Worm (Caenorhabditis elegans) whole organism, mixed stage, embryonic: Measurements from ENCODE around the gene F01G10.9.

Experiments
- M03D4.4 ChIP-seq: sonication (generic microtip); optimal IDR thresholded peaks from 2 replicates; lab custom pipeline; 2017; ENCODE audit warnings: mild to moderate bottlenecking, missing genetic modification characterization, missing compliant biosample characterization
- bed-3 ChIP-seq: fragments of 200-800 bp; sonication (Bioruptor generic); optimal IDR thresholded peaks from 3 replicates; lab custom pipeline; 2018; ENCODE audit warnings: mild to moderate bottlenecking, missing genetic modification characterization, moderate library complexity, missing compliant biosample characterization
- blmp-1 ChIP-seq: fragments of 150-350 bp; optimal IDR thresholded peaks from 2 replicates; lab custom pipeline; 2014; ENCODE audit warnings: missing biosample characterization, missing genetic modification characterization
- ceh-43 ChIP-seq: fragments of 200-800 bp; sonication (Bioruptor generic); optimal IDR thresholded peaks from 2 replicates; lab custom pipeline; 2018; ENCODE audit warnings: mild to moderate bottlenecking, missing genetic modification characterization, moderate library complexity, missing compliant biosample characterization
- ces-1 ChIP-seq: fragments of 150-350 bp; optimal IDR thresholded peaks from 2 replicates; lab custom pipeline; 2014; ENCODE audit warnings: missing biosample characterization, missing genetic modification reagents, missing genetic modification characterization
- cnd-1 ChIP-seq: fragments of 200-800 bp; sonication (Bioruptor generic); optimal IDR thresholded peaks from 2 replicates; lab custom pipeline; 2018; ENCODE audit warnings: mild to moderate bottlenecking, missing genetic modification characterization, missing compliant biosample characterization
- drap-1 ChIP-seq: fragments of 200-800 bp; sonication (Bioruptor generic); optimal IDR thresholded peaks from 3 replicates; lab custom pipeline; 2018; ENCODE audit warnings: mild to moderate bottlenecking, missing genetic modification characterization, missing compliant biosample characterization
- elt-1 ChIP-seq: sonication (generic microtip); optimal IDR thresholded peaks from 2 replicates; lab custom pipeline; 2017; ENCODE audit warnings: missing genetic modification characterization, mild to moderate bottlenecking, missing compliant biosample characterization, antibody characterized with exemption, moderate library complexity, borderline replicate concordance; ENCODE audit not compliant: insufficient read depth
- elt-3 ChIP-seq: fragments of 150-350 bp; optimal IDR thresholded peaks from 2 replicates; lab custom pipeline; 2014; ENCODE audit warnings: missing biosample characterization, missing genetic modification characterization
- hlh-1 ChIP-seq: fragments of 150-350 bp; optimal IDR thresholded peaks from 2 replicates; lab custom pipeline; 2014; ENCODE audit warnings: missing biosample characterization, missing genetic modification reagents, missing genetic modification characterization
- lin-13 ChIP-seq: fragments of 150-350 bp; optimal IDR thresholded peaks from 2 replicates; lab custom pipeline; 2014; ENCODE audit warnings: missing biosample characterization, missing genetic modification characterization
- lin-32 ChIP-seq: fragments of 200-800 bp; sonication (Bioruptor generic); optimal IDR thresholded peaks from 2 replicates; lab custom pipeline; 2018; ENCODE audit warnings: mild to moderate bottlenecking, missing genetic modification characterization, missing compliant biosample characterization
- mls-2 ChIP-seq: sonication (generic microtip); optimal IDR thresholded peaks from 2 replicates; lab custom pipeline; 2016; ENCODE audit warnings: mild to moderate bottlenecking, missing genetic modification characterization, moderate library complexity, missing compliant biosample characterization
- nhr-12 ChIP-seq: fragments of 150-350 bp; optimal IDR thresholded peaks from 2 replicates; lab custom pipeline; 2014; ENCODE audit warnings: missing biosample characterization, missing genetic modification characterization
- nhr-2 ChIP-seq: fragments of 150-350 bp; optimal IDR thresholded peaks from 2 replicates; lab custom pipeline; 2014; ENCODE audit warnings: missing biosample characterization, missing genetic modification characterization
- nhr-237 ChIP-seq: fragments of 150-350 bp; optimal IDR thresholded peaks from 2 replicates; lab custom pipeline; 2014; ENCODE audit warnings: missing biosample characterization, missing genetic modification characterization
- nhr-76 ChIP-seq: sonication (generic microtip); optimal IDR thresholded peaks from 2 replicates; lab custom pipeline; 2017; ENCODE audit warnings: missing biosample characterization, missing genetic modification characterization
- pha-4 ChIP-seq: fragments of 150-350 bp; optimal IDR thresholded peaks from 2 replicates; lab custom pipeline; 2018; ENCODE audit warnings: missing biosample characterization, missing genetic modification reagents, missing genetic modification characterization
- sem-2 ChIP-seq: fragments of 200-800 bp; sonication (Bioruptor generic); optimal IDR thresholded peaks from 2 replicates; lab custom pipeline; 2018; ENCODE audit warnings: mild to moderate bottlenecking, missing genetic modification characterization, missing compliant biosample characterization
- snpc-4 ChIP-seq: fragments of 150-350 bp; optimal IDR thresholded peaks from 2 replicates; lab custom pipeline; 2014; ENCODE audit warnings: missing biosample characterization, missing genetic modification characterization
- sptf-1 ChIP-seq: sonication (generic microtip); optimal IDR thresholded peaks from 2 replicates; lab custom pipeline; 2017; ENCODE audit warnings: mild to moderate bottlenecking, missing genetic modification characterization, moderate library complexity, missing compliant biosample characterization
- tbx-8 ChIP-seq: fragments of 200-800 bp; sonication (Bioruptor generic); optimal IDR thresholded peaks from 2 replicates; lab custom pipeline; 2018; ENCODE audit warnings: mild to moderate bottlenecking, missing genetic modification characterization, moderate library complexity, missing compliant biosample characterization
- unc-39 ChIP-seq: fragments of 150-350 bp; optimal IDR thresholded peaks from 2 replicates; lab custom pipeline; 2014; ENCODE audit warnings: missing biosample characterization, missing genetic modification characterization
- unc-62 ChIP-seq: fragments of 150-350 bp; optimal IDR thresholded peaks from 2 replicates; lab custom pipeline; 2014; ENCODE audit warnings: missing biosample characterization, missing genetic modification reagents, missing genetic modification characterization
- zip-8 ChIP-seq: fragments of 150-350 bp; optimal IDR thresholded peaks from 2 replicates; lab custom pipeline; 2014; ENCODE audit warnings: missing biosample characterization, missing genetic modification characterization
- ztf-11 ChIP-seq: fragments of 150-350 bp; optimal IDR thresholded peaks from 2 replicates; lab custom pipeline; 2014; ENCODE audit warnings: missing biosample characterization, missing genetic modification characterization

F01G10.9 gene

DNA sequence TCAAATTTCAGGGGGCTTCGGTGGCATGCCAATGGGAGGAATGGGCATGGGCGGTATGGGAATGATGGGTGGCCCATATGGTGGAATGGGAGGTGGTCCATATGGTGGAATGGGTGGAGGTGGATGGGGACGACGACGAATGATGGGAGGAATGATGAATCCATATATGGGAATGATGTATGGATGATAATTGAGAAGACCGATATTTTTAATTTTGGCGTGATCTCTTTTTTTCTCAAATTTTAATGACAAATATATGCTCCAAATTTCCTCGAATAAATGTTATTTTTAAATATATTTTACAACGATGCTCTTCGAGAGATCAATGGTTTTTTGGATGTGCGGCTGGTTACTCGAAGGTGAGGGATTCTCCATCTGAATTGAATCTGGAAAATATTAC, 18.3 kb upstream of the F01G10.9 start, which contains the start of gene Y43C5A.4:
TSS of gene Y43C5A.4 (plus strand) at position 301 of the 400 bp plus-strand sequence.
- no peak for TF ChIP-seq pha-4 (tag; lab: Kevin White, UChicago)
- TF ChIP-seq mls-2 (tag; lab: Kevin White, UChicago): no peak
- TF ChIP-seq M03D4.4 (tag; lab: Kevin White, UChicago): no peak
- TF ChIP-seq sptf-1 (tag; lab: Kevin White, UChicago): no peak
- TF ChIP-seq nhr-2 (tag; lab: Kevin White, UChicago): no peak
- TF ChIP-seq lin-13 (tag; lab: Kevin White, UChicago): no peak
- no peak for TF ChIP-seq drap-1 (GFP tag; lab: Kevin White, UChicago)
- no peak for TF ChIP-seq hlh-1 (tag; lab: Kevin White, UChicago)
- no peak for TF ChIP-seq nhr-76 (tag; lab: Kevin White, UChicago)
- TF ChIP-seq nhr-237 (tag; lab: Kevin White, UChicago): no peak
- no peak for TF ChIP-seq elt-1
- TF ChIP-seq snpc-4 (tag; lab: Kevin White, UChicago): no peak
- TF ChIP-seq ces-1: no peak

DNA sequence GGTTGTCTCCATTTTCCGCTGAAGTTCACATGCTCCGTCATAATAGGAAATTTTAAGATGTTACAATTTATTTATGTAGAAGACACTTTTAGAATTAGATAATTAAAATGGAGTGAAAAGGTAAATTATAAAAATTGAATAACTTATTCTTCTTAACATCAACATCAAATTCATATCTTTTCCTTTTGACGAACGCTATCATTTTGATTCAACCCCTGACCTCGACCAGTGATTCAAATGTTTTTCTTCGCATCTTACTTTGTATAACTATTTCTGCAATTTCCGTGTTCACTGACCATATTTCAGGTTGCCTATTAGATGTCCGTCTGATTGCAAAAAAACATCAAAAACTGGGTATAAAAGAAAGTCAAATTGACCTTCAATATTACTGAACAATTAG, 17.5 kb upstream of the F01G10.9 start, which contains the start of gene Y43C5A.7:
TSS of gene Y43C5A.7 (plus strand) at position 301 of the 400 bp plus-strand sequence.
- TF ChIP-seq ceh-43 (GFP tag; lab: Kevin White, UChicago): no peak
- TF ChIP-seq snpc-4 (tag; lab: Kevin White, UChicago): no peak
- TF ChIP-seq ztf-11 (tag; lab: Kevin White, UChicago): no peak
- TF ChIP-seq elt-3 (tag; lab: Kevin White, UChicago): no peak
- TF ChIP-seq unc-62: no peak
- no peak for TF ChIP-seq cnd-1 (tag; lab: Kevin White, UChicago)
- TF ChIP-seq hlh-1 (tag; lab: Kevin White, UChicago): no peak

DNA sequence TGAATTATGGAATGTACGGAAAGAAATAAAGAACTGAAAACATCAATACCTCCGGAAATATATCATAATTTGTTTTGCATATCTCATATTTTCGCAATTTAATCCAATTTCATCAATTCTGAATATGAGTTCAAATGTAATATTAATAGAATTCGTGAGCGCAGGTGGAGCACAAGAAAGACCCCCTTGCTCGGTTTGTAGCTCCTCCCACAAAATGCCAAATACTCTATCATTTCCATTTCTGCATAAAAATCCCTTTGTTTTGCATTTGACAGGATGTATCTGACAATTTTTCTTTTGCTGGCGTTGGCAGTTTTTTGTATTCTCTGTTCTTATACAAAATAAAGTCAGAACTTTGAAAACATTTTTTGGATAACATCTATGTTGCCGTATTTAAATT, 15.6 kb upstream of the F01G10.9 start:
- TF ChIP-seq nhr-12: no peak
- TF ChIP-seq ces-1: no peak
- TF ChIP-seq unc-39 (tag; lab: Kevin White, UChicago): no peak
- TF ChIP-seq sem-2 (GFP tag; lab: Kevin White, UChicago): no peak
- no peak for TF ChIP-seq zip-8 (tag; lab: Kevin White, UChicago)
- TF ChIP-seq elt-3 (tag; lab: Kevin White, UChicago): no peak
- TF ChIP-seq hlh-1 (tag; lab: Kevin White, UChicago): no peak
- TF ChIP-seq lin-32 (GFP tag; lab: Kevin White, UChicago): no peak
- TF ChIP-seq unc-62: no peak
- no peak for TF ChIP-seq mls-2 (tag; lab: Kevin White, UChicago)
- TF ChIP-seq lin-13 (tag; lab: Kevin White, UChicago): no peak
- TF ChIP-seq nhr-2 (tag; lab: Kevin White, UChicago): no peak
- no peak for TF ChIP-seq elt-1
- no peak for TF ChIP-seq tbx-8 (GFP tag; lab: Kevin White, UChicago)
- TF ChIP-seq nhr-76 (tag; lab: Kevin White, UChicago): no peak
- TF ChIP-seq ceh-43 (GFP tag; lab: Kevin White, UChicago): no peak
- no peak for TF ChIP-seq snpc-4 (tag; lab: Kevin White, UChicago)
- TF ChIP-seq pha-4 (tag; lab: Kevin White, UChicago): no peak

DNA sequence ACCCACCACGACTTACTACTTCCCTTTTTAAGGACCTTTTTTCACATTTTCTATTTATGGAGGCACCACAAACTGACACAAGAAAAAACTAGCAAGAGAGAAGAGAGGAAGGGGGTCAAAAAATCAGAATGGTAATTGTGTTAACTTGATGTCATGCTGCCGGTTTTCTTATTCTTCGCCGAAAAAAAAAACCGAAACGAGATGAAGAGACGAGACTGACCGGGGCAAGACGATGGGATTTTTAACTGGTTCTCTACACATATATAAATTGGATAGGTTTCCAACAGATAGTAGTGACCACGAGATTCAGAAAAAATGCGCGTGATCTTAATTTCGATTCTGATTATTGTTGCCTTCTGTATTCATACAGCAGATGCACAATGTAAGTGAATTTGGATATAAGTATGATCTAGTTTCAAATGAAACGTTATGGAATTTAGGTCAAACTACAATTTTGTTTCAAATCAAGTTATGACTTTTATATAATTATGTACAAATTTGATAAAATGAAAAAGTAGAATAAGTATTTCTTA, 14.4 kb upstream of the F01G10.9 start, which contains the start of gene Y43C5A.3:
TSS of gene Y43C5A.3 (plus strand) at position 256 of the 533 bp plus-strand sequence.
- no peak for TF ChIP-seq bed-3 (GFP tag; lab: Kevin White, UChicago)
- no peak for TF ChIP-seq mls-2 (tag; lab: Kevin White, UChicago)
- no peak for TF ChIP-seq ces-1
- no peak for TF ChIP-seq sem-2 (GFP tag; lab: Kevin White, UChicago)
- no peak for TF ChIP-seq tbx-8 (GFP tag; lab: Kevin White, UChicago)
- TF ChIP-seq unc-62: no peak
- TF ChIP-seq nhr-12: no peak
- TF ChIP-seq elt-1: no peak

DNA sequence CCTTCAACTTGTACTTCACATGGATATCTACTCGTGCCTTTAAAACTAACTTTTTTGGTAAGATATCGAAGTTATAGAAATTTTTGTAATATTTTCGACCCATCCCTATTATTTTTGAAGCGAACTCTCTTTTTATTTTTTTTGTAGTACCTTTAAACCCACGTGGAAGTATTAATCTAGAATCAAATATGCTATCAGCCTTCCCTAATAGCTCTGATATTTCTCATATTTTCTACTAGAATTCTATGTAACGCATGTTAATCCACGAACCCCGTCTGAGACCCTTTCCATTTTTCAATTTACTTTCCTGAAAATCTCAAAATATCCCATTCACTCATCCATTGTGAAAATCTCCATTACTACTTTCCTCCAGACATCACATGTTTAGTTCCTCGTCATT, 13.9 kb upstream of the F01G10.9 start:
- TF ChIP-seq nhr-76 (tag; lab: Kevin White, UChicago) (no peak), pha-4 (tag; lab: Kevin White, UChicago) (no peak), elt-3 (tag; lab: Kevin White, UChicago) (no peak), blmp-1 (tag; lab: Kevin White, UChicago) (no peak)
